Fruit fly (Drosophila melanogaster): ENCODE results near the gene sll.
A peak's percentile ranks its signal among the peaks of the same experiment; 100 is the strongest.

sll gene

dm6 chr3R:17617121-17617975, 11.4 kb downstream of the sll start:
- TF ChIP-seq Snoo (tag; optimal IDR thresholded peaks at IDR 0.05): no peak
- no peak for TF ChIP-seq gl (tag; optimal IDR thresholded peaks at IDR 0.05)
- TF ChIP-seq Pif1A (GFP tag; optimal IDR thresholded peaks at IDR 0.05): peak; percentile 45
- TF ChIP-seq CG13204 (GFP tag; optimal IDR thresholded peaks at IDR 0.05): no peak
- TF ChIP-seq CG17806 (tag; optimal IDR thresholded peaks at IDR 0.05): peak; percentile 20
- TF ChIP-seq EcR (GFP tag; optimal IDR thresholded peaks at IDR 0.05): no peak
- no peak for TF ChIP-seq CG14655 (GFP tag; optimal IDR thresholded peaks at IDR 0.05)
- TF ChIP-seq rn (GFP tag; IDR thresholded peaks at IDR 0.05): no peak
- TF ChIP-seq D1 (tag; optimal IDR thresholded peaks at IDR 0.05): peak; percentile 48

DNA sequence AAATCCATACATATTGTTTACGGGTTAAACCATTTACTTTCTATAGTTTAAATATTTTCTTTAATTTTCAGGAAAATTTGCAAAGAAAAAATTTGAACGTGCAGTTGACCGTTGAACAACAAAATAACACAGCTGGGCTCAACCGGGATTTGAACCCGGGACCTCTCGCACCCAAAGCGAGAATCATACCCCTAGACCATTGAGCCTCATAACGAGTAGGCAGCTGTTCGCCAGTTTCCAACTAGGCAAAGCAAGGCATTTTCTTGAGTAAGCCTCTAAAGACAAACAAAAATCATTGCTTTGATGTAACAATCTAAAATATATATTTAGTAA, 12.0 kb downstream of the sll start:
- no peak for TF ChIP-seq CG17806 (tag; optimal IDR thresholded peaks at IDR 0.05)
- no peak for TF ChIP-seq EcR (GFP tag; optimal IDR thresholded peaks at IDR 0.05)
- TF ChIP-seq CG9948 (tag; optimal IDR thresholded peaks at IDR 0.05): no peak
- no peak for TF ChIP-seq CG12605 (GFP tag; IDR thresholded peaks at IDR 0.05)
- TF ChIP-seq CG32121 (GFP tag; IDR thresholded peaks at IDR 0.05): peak; percentile 10; the same call in 1 of the 2 replicates
- no peak for TF ChIP-seq rn (GFP tag; IDR thresholded peaks at IDR 0.05)
- TF ChIP-seq CG13204 (GFP tag; optimal IDR thresholded peaks at IDR 0.05): no peak
- no peak for TF ChIP-seq Pif1B (GFP tag; optimal IDR thresholded peaks at IDR 0.05)
- peak; percentile 30; the same call in 1 of the 2 replicates for TF ChIP-seq Ets98B (GFP tag; IDR thresholded peaks at IDR 0.05)
- no peak for TF ChIP-seq fd96Ca (GFP tag; IDR thresholded peaks at IDR 0.05)
- no peak for TF ChIP-seq CG8159 (tag; optimal IDR thresholded peaks at IDR 0.05)

dm6 chr3R:17618699-17619150, 12.8 kb downstream of the sll start, which contains the start of the genes CG14324 and CG14326:
Gene CG14324 (minus strand): TSS chr3R:17618799.
Gene CG14326 (plus strand): TSS chr3R:17619100.
- TF ChIP-seq CG8159 (tag; optimal IDR thresholded peaks at IDR 0.05): no peak
- TF ChIP-seq gl (tag; optimal IDR thresholded peaks at IDR 0.05): no peak
- TF ChIP-seq CG10348 (GFP tag; IDR thresholded peaks at IDR 0.05): no peak
- no peak for TF ChIP-seq CG34367 (tag; optimal IDR thresholded peaks at IDR 0.05)
- TF ChIP-seq Snoo (tag; optimal IDR thresholded peaks at IDR 0.05): no peak
- no peak for TF ChIP-seq CG4496 (GFP tag; IDR thresholded peaks at IDR 0.05)
- no peak for TF ChIP-seq CG17806 (tag; optimal IDR thresholded peaks at IDR 0.05)
- no peak for TF ChIP-seq CG12605 (GFP tag; IDR thresholded peaks at IDR 0.05)
- no peak for TF ChIP-seq rn (GFP tag; IDR thresholded peaks at IDR 0.05)
- no peak for TF ChIP-seq CG32121 (GFP tag; IDR thresholded peaks at IDR 0.05)
- no peak for TF ChIP-seq EcR (GFP tag; optimal IDR thresholded peaks at IDR 0.05)
- no peak for TF ChIP-seq D1 (tag; optimal IDR thresholded peaks at IDR 0.05)
- no peak for TF ChIP-seq Pif1A (GFP tag; optimal IDR thresholded peaks at IDR 0.05)
- TF ChIP-seq CG15710 (tag; optimal IDR thresholded peaks at IDR 0.05): no peak
- TF ChIP-seq CG14655 (GFP tag; optimal IDR thresholded peaks at IDR 0.05): no peak
- TF ChIP-seq CG9948 (tag; optimal IDR thresholded peaks at IDR 0.05): no peak
- TF ChIP-seq Ets98B (GFP tag; IDR thresholded peaks at IDR 0.05): no peak
- no peak for TF ChIP-seq CG13204 (GFP tag; optimal IDR thresholded peaks at IDR 0.05)
- TF ChIP-seq fd96Ca (GFP tag; IDR thresholded peaks at IDR 0.05): no peak

- peak; percentile 83 for TF ChIP-seq CG4496 (GFP tag; IDR thresholded peaks at IDR 0.05)
- peak; percentile 55 for TF ChIP-seq CG17806 (tag; optimal IDR thresholded peaks at IDR 0.05)
- TF ChIP-seq CG15710 (tag; optimal IDR thresholded peaks at IDR 0.05): peak; percentile 55
- TF ChIP-seq EcR (GFP tag; optimal IDR thresholded peaks at IDR 0.05): peak; percentile 46
- TF ChIP-seq CG13204 (GFP tag; optimal IDR thresholded peaks at IDR 0.05): peak; percentile 39
- TF ChIP-seq Pif1A (GFP tag; optimal IDR thresholded peaks at IDR 0.05): peak; percentile 61
- TF ChIP-seq fd96Ca (GFP tag; IDR thresholded peaks at IDR 0.05): peak; percentile 64
- peak; percentile 55 for TF ChIP-seq CG32121 (GFP tag; IDR thresholded peaks at IDR 0.05)
- TF ChIP-seq CG10348 (GFP tag; IDR thresholded peaks at IDR 0.05): no peak
- peak; percentile 45 for TF ChIP-seq D1 (tag; optimal IDR thresholded peaks at IDR 0.05)
- TF ChIP-seq CG9948 (tag; optimal IDR thresholded peaks at IDR 0.05): peak; percentile 36
- TF ChIP-seq CG14655 (GFP tag; optimal IDR thresholded peaks at IDR 0.05): peak; percentile 62
- peak; percentile 30 for TF ChIP-seq CG34367 (tag; optimal IDR thresholded peaks at IDR 0.05)
- peak; percentile 98 for TF ChIP-seq CG12605 (GFP tag; IDR thresholded peaks at IDR 0.05)
- TF ChIP-seq rn (GFP tag; IDR thresholded peaks at IDR 0.05): peak; percentile 58; the same call in 1 of the 2 replicates
- TF ChIP-seq Pif1B (GFP tag; optimal IDR thresholded peaks at IDR 0.05): peak; percentile 82
- TF ChIP-seq Ets98B (GFP tag; IDR thresholded peaks at IDR 0.05): peak; percentile 79
- TF ChIP-seq Snoo (tag; optimal IDR thresholded peaks at IDR 0.05): peak; percentile 47
- TF ChIP-seq gl (tag; optimal IDR thresholded peaks at IDR 0.05): peak; percentile 87
- TF ChIP-seq CG8159 (tag; optimal IDR thresholded peaks at IDR 0.05): peak; percentile 68
- TF ChIP-seq CG8301 (tag; optimal IDR thresholded peaks at IDR 0.05): peak; percentile 66
Measured at dm6 chr3R:17619726-17620282, 13.9 kb downstream of the sll start.

dm6 chr3R:17622062-17622766, 16.3 kb downstream of the sll start, which contains the start of gene CG14323:
Gene CG14323 (minus strand): TSS chr3R:17622112.
- TF ChIP-seq CG4496 (GFP tag; IDR thresholded peaks at IDR 0.05) (no peak), CG8159 (tag; optimal IDR thresholded peaks at IDR 0.05) (no peak), Ets98B (GFP tag; IDR thresholded peaks at IDR 0.05) (no peak)

Data from whole organism, pupa.